Fruit fly (Drosophila melanogaster) whole organism, embryonic: ENCODE data around the gene CG13679.

Experiments
- Ada2b ChIP-seq: fragments of 200-800 bp; sonication (Bioruptor generic); IDR thresholded peaks from 2 replicates; pipeline ENCODE4 v1.3.6; 2022; ENCODE audit warnings: missing biosample characterization, missing genetic modification characterization
- Antp ChIP-seq: fragments of 200-800 bp; sonication (Bioruptor generic); optimal IDR thresholded peaks from 3 replicates; lab custom pipeline; 2016; ENCODE audit warnings: missing biosample characterization, missing genetic modification characterization
- Asciz ChIP-seq: fragments of 200-800 bp; sonication (Bioruptor generic); optimal IDR thresholded peaks from 2 replicates; lab custom pipeline; 2017; ENCODE audit warnings: missing biosample characterization, mild to moderate bottlenecking, missing genetic modification characterization, missing genetic modification reagents
- B-H1 ChIP-seq: fragments of 200-800 bp; sonication (Bioruptor generic); IDR thresholded peaks from 3 replicates; pipeline ENCODE4 v1.3.6; 2022; ENCODE audit warnings: missing biosample characterization, missing genetic modification characterization
- CG10366 ChIP-seq: fragments of 200-800 bp; sonication (Bioruptor generic); IDR thresholded peaks from 2 replicates; pipeline ENCODE4 v1.3.6; 2022; ENCODE audit warnings: missing biosample characterization, missing genetic modification characterization
- CG10462 ChIP-seq: fragments of 200-800 bp; sonication (Bioruptor generic); optimal IDR thresholded peaks from 2 replicates; lab custom pipeline; 2016; ENCODE audit warnings: missing biosample characterization, missing genetic modification characterization
- CG10959 ChIP-seq: fragments of 200-800 bp; sonication (Bioruptor generic); IDR thresholded peaks from 2 replicates; pipeline ENCODE4 v1.3.6; 2022; ENCODE audit warnings: missing biosample characterization, missing genetic modification characterization
- CG10979 ChIP-seq: fragments of 200-800 bp; sonication (Bioruptor generic); optimal IDR thresholded peaks from 2 replicates; lab custom pipeline; 2018; ENCODE audit warnings: missing biosample characterization, mild to moderate bottlenecking, missing genetic modification characterization, moderate library complexity
- CG11456 ChIP-seq: fragments of 200-800 bp; sonication (Bioruptor generic); IDR thresholded peaks from 3 replicates; pipeline ENCODE4 v1.3.6; 2022; ENCODE audit warnings: missing biosample characterization, missing genetic modification characterization
- CG12155 ChIP-seq: fragments of 200-800 bp; sonication (Bioruptor generic); optimal IDR thresholded peaks from 3 replicates; lab custom pipeline; 2016; ENCODE audit warnings: missing biosample characterization, missing genetic modification characterization
- CG12391 ChIP-seq: fragments of 200-800 bp; sonication (Bioruptor generic); optimal IDR thresholded peaks from 3 replicates; lab custom pipeline; 2018; ENCODE audit warnings: missing biosample characterization, mild to moderate bottlenecking, missing genetic modification characterization, moderate library complexity
- CG13624 ChIP-seq: fragments of 200-800 bp; sonication (Bioruptor generic); optimal IDR thresholded peaks from 2 replicates; lab custom pipeline; 2016; ENCODE audit warnings: missing biosample characterization, missing genetic modification characterization
- CG15011 ChIP-seq: fragments of 200-800 bp; sonication (Bioruptor generic); optimal IDR thresholded peaks from 3 replicates; lab custom pipeline; 2018; ENCODE audit warnings: missing biosample characterization, mild to moderate bottlenecking, missing genetic modification characterization
- CG15696 ChIP-seq: fragments of 200-800 bp; sonication (Bioruptor generic); optimal IDR thresholded peaks from 2 replicates; lab custom pipeline; 2019; ENCODE audit warnings: missing biosample characterization, mild to moderate bottlenecking, missing genetic modification characterization, moderate library complexity
- CG17385 ChIP-seq: fragments of 200-800 bp; sonication (Bioruptor generic); optimal IDR thresholded peaks from 3 replicates; lab custom pipeline; 2018; ENCODE audit warnings: missing biosample characterization, mild to moderate bottlenecking, missing genetic modification characterization
- CG17829 ChIP-seq: fragments of 200-800 bp; optimal IDR thresholded peaks from 2 replicates; lab custom pipeline; 2019; ENCODE audit warnings: missing biosample characterization, mild to moderate bottlenecking, missing genetic modification characterization, moderate library complexity
- CG18599 ChIP-seq: fragments of 200-800 bp; sonication (Bioruptor generic); optimal IDR thresholded peaks from 3 replicates; lab custom pipeline; 2017; ENCODE audit warnings: missing biosample characterization, missing genetic modification characterization, mild to moderate bottlenecking, moderate library complexity, missing genetic modification reagents
- CG2889 ChIP-seq: fragments of 200-800 bp; sonication (Bioruptor generic); IDR thresholded peaks from 3 replicates; pipeline ENCODE4 v1.3.6; 2022; ENCODE audit warnings: missing biosample characterization, missing genetic modification characterization
- CG32532 ChIP-seq: fragments of 200-800 bp; sonication (Bioruptor generic); IDR thresholded peaks from 2 replicates; pipeline ENCODE4 v1.3.6; 2022; ENCODE audit warnings: missing biosample characterization, missing genetic modification characterization
- CG32767 ChIP-seq: fragments of 200-800 bp; sonication (Bioruptor generic); IDR thresholded peaks from 2 replicates; pipeline ENCODE4 v1.3.6; 2022; ENCODE audit warnings: missing biosample characterization, missing genetic modification characterization
- CG33213 ChIP-seq: fragments of 200-800 bp; sonication (Bioruptor generic); optimal IDR thresholded peaks from 3 replicates; lab custom pipeline; 2016; ENCODE audit warnings: missing biosample characterization, missing genetic modification characterization
- CG4328 ChIP-seq: fragments of 200-800 bp; sonication (Bioruptor generic); optimal IDR thresholded peaks from 3 replicates; lab custom pipeline; 2017; ENCODE audit warnings: missing biosample characterization, missing genetic modification reagents, missing genetic modification characterization
- CG7786 ChIP-seq: fragments of 200-800 bp; sonication (Bioruptor generic); optimal IDR thresholded peaks from 2 replicates; lab custom pipeline; 2016; ENCODE audit warnings: missing biosample characterization, missing genetic modification characterization
- CG8944 ChIP-seq: fragments of 200-800 bp; sonication (Bioruptor generic); optimal IDR thresholded peaks from 3 replicates; lab custom pipeline; 2016; ENCODE audit warnings: missing biosample characterization, missing genetic modification characterization
- CG9817 ChIP-seq: fragments of 200-800 bp; sonication (Bioruptor generic); optimal IDR thresholded peaks from 2 replicates; lab custom pipeline; 2018; ENCODE audit warnings: missing biosample characterization, mild to moderate bottlenecking, missing genetic modification characterization, moderate library complexity
- D19B ChIP-seq: fragments of 200-800 bp; sonication (Bioruptor generic); optimal IDR thresholded peaks from 2 replicates; lab custom pipeline; 2017; ENCODE audit warnings: missing biosample characterization, mild to moderate bottlenecking, missing genetic modification characterization
- Dll ChIP-seq: fragments of 200-800 bp; sonication (Bioruptor generic); IDR thresholded peaks from 4 replicates; pipeline ENCODE4 v1.3.6; 2022; ENCODE audit warnings: missing biosample characterization, missing genetic modification characterization; ENCODE audit not compliant: partially characterized antibody
- Myb ChIP-seq: fragments of 200-800 bp; sonication (Bioruptor generic); optimal IDR thresholded peaks from 2 replicates; lab custom pipeline; 2016; ENCODE audit warnings: missing biosample characterization, missing genetic modification characterization
- Ptx1 ChIP-seq: fragments of 200-800 bp; sonication (Bioruptor generic); IDR thresholded peaks from 2 replicates; pipeline ENCODE4 v1.3.6; 2022; ENCODE audit warnings: missing biosample characterization, missing genetic modification characterization
- Sox102F ChIP-seq: fragments of 200-800 bp; sonication (Bioruptor generic); optimal IDR thresholded peaks from 2 replicates; lab custom pipeline; 2018; ENCODE audit warnings: missing biosample characterization, mild to moderate bottlenecking, missing genetic modification characterization, moderate library complexity
- amos ChIP-seq: fragments of 200-800 bp; sonication (Bioruptor generic); IDR thresholded peaks from 2 replicates; pipeline ENCODE4 v1.3.6; 2022; ENCODE audit warnings: missing biosample characterization, missing genetic modification characterization; ENCODE audit not compliant: partially characterized antibody
- btn ChIP-seq: fragments of 200-800 bp; sonication (Bioruptor generic); optimal IDR thresholded peaks from 2 replicates; lab custom pipeline; 2016; ENCODE audit warnings: missing biosample characterization, missing genetic modification characterization
- crc ChIP-seq: fragments of 200-800 bp; sonication (Bioruptor generic); optimal IDR thresholded peaks from 2 replicates; lab custom pipeline; 2016; ENCODE audit warnings: missing biosample characterization, missing genetic modification characterization
- dan ChIP-seq: fragments of 200-800 bp; sonication (Bioruptor generic); IDR thresholded peaks from 2 replicates; pipeline ENCODE4 v1.3.6; 2022; ENCODE audit warnings: missing biosample characterization, missing genetic modification characterization
- dmrt99B ChIP-seq: fragments of 200-800 bp; sonication (Bioruptor generic); optimal IDR thresholded peaks from 2 replicates; lab custom pipeline; 2018; ENCODE audit warnings: missing biosample characterization, mild to moderate bottlenecking, missing genetic modification characterization, moderate library complexity
- dpn ChIP-seq, 2 experiments: fragments of 200-800 bp; sonication (Bioruptor generic); optimal IDR thresholded peaks; 3 replicates each; lab custom pipeline; 2016; ENCODE audit warnings: missing biosample characterization in 2 of 2, missing genetic modification characterization in 2 of 2
- esg ChIP-seq: fragments of 200-800 bp; sonication (Bioruptor generic); conservative IDR thresholded peaks from 2 replicates; pipeline ENCODE4 v1.3.6; 2022; ENCODE audit warnings: missing biosample characterization, missing genetic modification characterization
- hb ChIP-seq: fragments of 200-800 bp; sonication (Bioruptor generic); IDR thresholded peaks from 3 replicates; pipeline ENCODE4 v1.3.6; 2022; ENCODE audit warnings: missing biosample characterization, missing genetic modification characterization; ENCODE audit not compliant: partially characterized antibody
- oc ChIP-seq: fragments of 200-800 bp; sonication (Bioruptor generic); optimal IDR thresholded peaks from 2 replicates; lab custom pipeline; 2018; ENCODE audit warnings: missing biosample characterization, mild to moderate bottlenecking, missing genetic modification characterization, moderate library complexity
- org-1 ChIP-seq: fragments of 200-800 bp; sonication (Bioruptor generic); optimal IDR thresholded peaks from 2 replicates; lab custom pipeline; 2017; ENCODE audit warnings: missing biosample characterization, missing genetic modification characterization
- ranshi ChIP-seq: fragments of 200-800 bp; sonication (Bioruptor generic); IDR thresholded peaks from 2 replicates; pipeline ENCODE4 v1.3.6; 2022; ENCODE audit warnings: missing biosample characterization, missing genetic modification characterization
- repo ChIP-seq: fragments of 200-800 bp; sonication (Bioruptor generic); optimal IDR thresholded peaks from 2 replicates; lab custom pipeline; 2016; ENCODE audit warnings: missing biosample characterization, missing genetic modification characterization
- scrt ChIP-seq: fragments of 200-800 bp; sonication (Bioruptor generic); optimal IDR thresholded peaks from 2 replicates; lab custom pipeline; 2018; ENCODE audit warnings: missing biosample characterization, mild to moderate bottlenecking, missing genetic modification characterization, moderate library complexity
- sd ChIP-seq: fragments of 200-800 bp; sonication (Bioruptor generic); optimal IDR thresholded peaks from 3 replicates; lab custom pipeline; 2018; ENCODE audit warnings: missing biosample characterization, mild to moderate bottlenecking, missing genetic modification characterization, moderate library complexity
- so ChIP-seq: fragments of 200-800 bp; sonication (Bioruptor generic); IDR thresholded peaks from 3 replicates; pipeline ENCODE4 v1.3.6; 2022; ENCODE audit warnings: missing biosample characterization, missing genetic modification characterization
- tgo ChIP-seq: fragments of 200-800 bp; sonication (Bioruptor generic); IDR thresholded peaks from 3 replicates; pipeline ENCODE4 v1.3.6; 2022; ENCODE audit warnings: missing biosample characterization, missing genetic modification characterization
- trem ChIP-seq: fragments of 200-800 bp; optimal IDR thresholded peaks from 3 replicates; lab custom pipeline; 2019; ENCODE audit warnings: missing biosample characterization, mild to moderate bottlenecking, missing genetic modification characterization, moderate library complexity
- twi ChIP-seq: fragments of 200-800 bp; optimal IDR thresholded peaks from 2 replicates; lab custom pipeline; 2019; ENCODE audit warnings: missing biosample characterization, mild to moderate bottlenecking, missing genetic modification characterization, moderate library complexity
- zen2 ChIP-seq: fragments of 200-800 bp; sonication (Bioruptor generic); IDR thresholded peaks from 3 replicates; pipeline ENCODE4 v1.3.6; 2022; ENCODE audit warnings: missing biosample characterization, missing genetic modification characterization; ENCODE audit not compliant: partially characterized antibody

CG13679 gene

DNA sequence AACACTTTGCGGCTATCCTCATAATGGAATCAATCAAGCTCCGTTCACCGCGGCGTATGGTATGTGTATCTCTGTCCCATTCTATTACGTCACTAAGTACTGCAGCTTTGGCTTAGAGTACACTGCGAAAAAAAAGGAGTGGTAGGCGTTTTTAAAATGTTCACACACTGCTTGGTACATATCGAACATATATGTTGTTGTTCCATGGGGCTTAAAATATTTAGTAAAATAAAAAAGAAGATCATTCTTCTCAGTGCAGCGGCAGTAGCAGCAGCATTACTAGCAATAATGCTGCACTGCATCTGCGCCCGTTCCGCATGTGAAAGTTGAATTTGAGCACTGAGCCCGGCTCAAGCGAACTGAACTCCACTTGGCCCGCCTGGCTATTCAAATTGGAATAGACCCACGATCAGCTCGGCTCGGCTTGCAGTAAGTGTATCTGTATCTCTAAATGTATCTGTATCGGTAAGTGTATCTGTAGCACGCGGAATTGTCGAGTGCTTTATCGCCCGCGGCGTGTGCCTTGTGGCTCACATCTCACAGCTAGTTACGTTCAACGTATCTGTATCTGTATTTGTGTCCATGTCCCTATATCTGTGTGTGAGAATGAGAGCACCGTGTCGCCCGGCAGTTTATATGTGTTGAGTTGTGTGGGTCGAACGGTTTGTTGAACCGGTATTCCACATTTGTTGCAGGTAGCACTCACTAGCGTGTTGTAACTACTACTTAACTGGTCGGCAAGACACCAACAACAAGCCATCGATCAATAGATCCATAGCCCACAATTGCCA, 49.2 kb upstream of the CG13679 start (continued):
- TF ChIP-seq hb (GFP tag; lab: Robert Waterston, UW) (no peak), CG32767 (GFP tag; lab: Robert Waterston, UW) (peak; percentile 55; the same call in 1 of the 2 replicates), scrt (peak; percentile 32), org-1 (GFP tag; lab: Kevin White, UChicago) (peak; percentile 15), CG12155 (GFP tag; lab: Kevin White, UChicago) (no peak), CG10462 (GFP tag; lab: Kevin White, UChicago) (peak; percentile 19), B-H1 (GFP tag; lab: Robert Waterston, UW) (peak; percentile 26; the same call in 2 of the 3 replicates), amos (GFP tag; lab: Robert Waterston, UW) (no peak), CG10959 (GFP tag; lab: Robert Waterston, UW) (no peak), D19B (GFP tag; lab: Kevin White, UChicago) (no peak), Dll (GFP tag; lab: Robert Waterston, UW) (no peak), CG11456 (GFP tag; lab: Robert Waterston, UW) (no peak), dmrt99B (tag; lab: Kevin White, UChicago) (peak; percentile 80), Sox102F (GFP tag; lab: Kevin White, UChicago) (peak; percentile 84), ranshi (GFP tag; lab: Robert Waterston, UW) (peak; percentile 46; the same call in 1 of the 2 replicates), zen2 (GFP tag; lab: Robert Waterston, UW) (no peak), CG10979 (tag; lab: Kevin White, UChicago) (peak; percentile 61), Ada2b (GFP tag; lab: Robert Waterston, UW) (peak; percentile 50), CG17829 (tag; lab: Kevin White, UChicago) (no peak), CG10366 (GFP tag; lab: Robert Waterston, UW) (peak; percentile 67), CG4328 (GFP tag; lab: Kevin White, UChicago) (peak; percentile 18), CG13624 (GFP tag; lab: Kevin White, UChicago) (no peak), dpn (GFP tag; optimal IDR thresholded peaks at IDR 0.05; lab: Kevin White, UChicago) (peak; percentile 36 to 51), Antp (GFP tag; lab: Kevin White, UChicago) (peak; percentile 32), twi (no peak), Ptx1 (GFP tag; lab: Robert Waterston, UW) (peak; percentile 68), CG17385 (peak; percentile 66), trem (tag; lab: Kevin White, UChicago) (no peak), tgo (GFP tag; lab: Robert Waterston, UW) (peak; percentile 55; the same call in 2 of the 3 replicates), sd (tag; lab: Kevin White, UChicago) (no peak), so (peak; percentile 65; the same call in 1 of the 3 replicates), CG15696 (tag; lab: Kevin White, UChicago) (no peak), crc (GFP tag; lab: Kevin White, UChicago) (no peak), CG32532 (GFP tag; lab: Robert Waterston, UW) (no peak), CG2889 (GFP tag; lab: Robert Waterston, UW) (peak; percentile 31; the same call in 1 of the 3 replicates), CG33213 (GFP tag; lab: Kevin White, UChicago) (peak; percentile 41), repo (GFP tag; lab: Kevin White, UChicago) (no peak), esg (GFP tag; lab: Robert Waterston, UW) (peak; percentile 54; the same call in 1 of the 2 replicates), dan (GFP tag; lab: Robert Waterston, UW) (no peak), Myb (GFP tag; lab: Kevin White, UChicago) (no peak), CG12391 (tag; lab: Kevin White, UChicago) (peak; percentile 49), CG8944 (GFP tag; lab: Kevin White, UChicago) (peak; percentile 42), CG18599 (GFP tag; lab: Kevin White, UChicago) (peak; percentile 33), oc (tag; lab: Kevin White, UChicago) (peak; percentile 80), CG7786 (GFP tag; lab: Kevin White, UChicago) (no peak), btn (GFP tag; lab: Kevin White, UChicago) (peak; percentile 36), CG15011 (GFP tag; lab: Kevin White, UChicago) (peak; percentile 4), Asciz (peak; percentile 65), CG9817 (peak; percentile 20)
